Worm (Caenorhabditis elegans): Measurements from ENCODE around the gene zmp-1.

ce11 chrIII:5886893-5887292, 45.9 kb downstream of the zmp-1 start, which contains the start of gene C28H8.7:
- TF ChIP-seq sox-4 (tag; optimal IDR thresholded peaks at IDR 0.05) (no peak), pha-4 (tag; optimal IDR thresholded peaks at IDR 0.05) (no peak), mec-3 (tag; optimal IDR thresholded peaks at IDR 0.05; ENCODE audit: borderline replicate concordance) (no peak), ets-4 (tag; optimal IDR thresholded peaks at IDR 0.05) (no peak), rnt-1 (tag; optimal IDR thresholded peaks at IDR 0.05) (no peak), ceh-24 (tag; optimal IDR thresholded peaks at IDR 0.05) (no peak)

All from whole organism, late embryonic.